Fruit fly (Drosophila melanogaster) S2 (cell line): ENCODE measurements around the gene nAChRbeta1.

ENCODE experiments used
- CG8478 ChIP-seq: fragments of >200 bp; optimal IDR thresholded peaks from 2 replicates; lab custom pipeline; 2018
- CTCF ChIP-seq, 2 experiments: fragments of >200 bp; optimal IDR thresholded peaks; 2 replicates each; lab custom pipeline; 2018

dm6 chr3L:4409898-4410629 is 19.1 kb upstream of the nAChRbeta1 start:
- no peak for TF ChIP-seq CG8478 (lab: Kevin White, UChicago)
- TF ChIP-seq CTCF (optimal IDR thresholded peaks at IDR 0.05; lab: Kevin White, UChicago): no peak
